Fruit fly (Drosophila melanogaster): ENCODE measurements around the gene osy.

The osy gene

DNA sequence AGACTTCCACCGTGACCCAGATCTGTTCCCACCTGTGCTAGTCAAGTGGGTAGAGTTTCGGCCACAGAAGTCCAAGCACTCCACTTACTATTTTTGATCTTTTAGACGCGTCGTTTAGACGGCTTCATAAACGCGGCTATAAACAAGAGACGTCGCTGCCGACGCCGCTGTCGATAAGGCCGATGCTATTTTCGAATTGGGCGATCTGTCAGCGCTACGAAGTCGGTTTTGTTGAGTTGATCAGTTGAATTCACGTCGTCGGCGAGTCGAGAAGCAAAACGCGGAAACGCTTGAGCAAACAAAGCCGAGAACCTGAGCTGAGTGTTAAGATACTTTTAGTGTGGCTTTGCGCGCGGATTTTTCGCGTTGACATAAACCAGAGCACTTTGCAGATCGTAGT lies at the start of gene osy:
osy (plus strand) TSS at position 240 of the 400 bp plus-strand sequence.
- TF ChIP-seq CTCF (optimal IDR thresholded peaks at IDR 0.05) (no peak), CG8478 (optimal IDR thresholded peaks at IDR 0.05) (no peak)

DNA sequence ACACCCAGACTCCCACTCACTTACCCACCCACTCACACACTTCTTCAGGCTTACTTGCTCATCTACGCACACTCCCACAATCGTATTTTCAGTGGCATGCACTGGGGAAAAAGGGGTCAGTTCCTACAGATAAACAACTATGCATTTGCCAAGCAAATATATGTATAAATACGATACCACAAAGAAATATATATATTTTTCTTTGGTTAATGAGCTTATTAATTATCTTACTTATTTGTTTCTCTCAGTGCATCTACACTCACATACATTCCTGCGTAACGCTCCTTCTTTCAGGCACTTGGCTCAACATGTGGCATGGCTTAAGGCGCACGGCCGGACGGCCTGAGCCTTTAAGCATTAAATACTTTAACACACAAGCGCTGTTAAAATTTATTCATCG lies 37.8 kb upstream of the osy start:
- TF ChIP-seq CTCF (optimal IDR thresholded peaks at IDR 0.05) (no peak), CG8478 (optimal IDR thresholded peaks at IDR 0.05) (no peak)

DNA sequence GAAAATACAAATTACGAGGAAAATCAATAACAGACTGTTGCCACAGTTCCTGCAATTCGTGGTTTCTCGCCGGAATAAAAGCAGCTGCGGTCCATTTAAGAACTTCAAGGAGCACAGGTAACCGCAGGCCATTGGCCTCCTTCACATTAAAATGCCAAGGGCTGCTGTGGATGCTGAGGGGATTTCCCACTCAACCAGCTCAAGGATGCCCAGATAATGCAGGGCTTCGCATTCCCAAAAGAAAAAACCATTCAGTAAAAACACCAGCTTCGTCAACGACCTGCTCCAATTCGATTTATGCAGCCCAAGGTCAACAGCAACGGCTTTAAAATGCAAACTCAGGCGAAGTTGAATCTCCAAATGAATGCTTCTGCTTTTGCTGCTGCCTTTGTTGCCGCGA lies 702 bp downstream of the osy start:
- TF ChIP-seq CG8478 (optimal IDR thresholded peaks at IDR 0.05) (no peak), CTCF (optimal IDR thresholded peaks at IDR 0.05) (no peak)

DNA sequence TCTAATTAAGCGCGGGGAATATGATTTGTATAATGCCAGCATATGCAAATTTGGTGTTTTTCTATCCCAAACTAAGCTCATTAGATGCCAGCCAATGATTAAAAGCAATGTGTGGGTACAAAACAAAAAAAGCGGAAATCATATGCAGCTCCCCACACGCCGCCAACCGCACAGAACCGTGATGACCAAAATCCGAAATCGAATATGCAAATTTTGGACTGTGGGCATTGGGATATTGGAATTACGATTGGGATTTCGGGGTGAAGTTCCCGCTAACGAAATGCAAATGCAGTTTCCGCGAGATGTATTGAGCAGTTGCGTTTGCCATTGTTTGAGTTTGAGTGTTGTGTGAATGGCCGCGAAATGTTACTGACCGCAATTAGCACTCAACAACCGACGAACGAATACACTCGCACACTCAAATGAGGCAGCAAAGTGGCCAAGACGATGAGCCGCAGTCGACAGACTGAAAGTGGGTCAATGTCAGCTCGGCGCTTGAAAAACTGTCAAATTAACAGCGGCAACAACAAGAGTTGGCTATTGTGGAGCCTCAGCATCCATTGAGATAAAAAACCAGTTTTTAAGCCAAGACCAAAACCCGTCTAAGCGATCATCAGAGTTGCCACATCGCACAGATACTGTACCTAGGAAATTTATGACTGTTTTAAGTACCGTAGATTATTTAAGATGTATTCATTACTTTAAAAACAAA lies 13.9 kb downstream of the osy start:
- TF ChIP-seq CG8478 (optimal IDR thresholded peaks at IDR 0.05) (no peak), CTCF (optimal IDR thresholded peaks at IDR 0.05) (no peak)

DNA sequence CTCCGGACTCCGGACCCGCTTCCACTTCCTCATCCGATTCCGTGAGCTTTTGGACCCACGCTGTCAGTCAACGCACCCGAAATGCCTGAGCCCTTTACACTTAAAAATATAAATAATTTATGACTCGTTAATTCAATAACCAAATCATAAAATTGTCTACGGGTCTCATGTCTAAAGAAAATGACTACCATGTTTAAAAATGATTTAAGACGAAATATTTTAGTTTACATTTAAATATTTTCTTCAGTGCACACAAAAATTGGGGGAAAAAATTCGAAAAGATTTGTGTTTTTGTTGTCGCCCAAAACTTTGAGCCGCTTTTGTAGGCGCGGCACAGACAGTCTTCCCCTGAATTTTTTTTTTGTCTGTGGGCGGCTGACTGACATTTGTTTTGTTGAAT lies 15.2 kb downstream of the osy start:
- TF ChIP-seq CTCF (optimal IDR thresholded peaks at IDR 0.05) (no peak), CG8478 (optimal IDR thresholded peaks at IDR 0.05) (no peak)

DNA sequence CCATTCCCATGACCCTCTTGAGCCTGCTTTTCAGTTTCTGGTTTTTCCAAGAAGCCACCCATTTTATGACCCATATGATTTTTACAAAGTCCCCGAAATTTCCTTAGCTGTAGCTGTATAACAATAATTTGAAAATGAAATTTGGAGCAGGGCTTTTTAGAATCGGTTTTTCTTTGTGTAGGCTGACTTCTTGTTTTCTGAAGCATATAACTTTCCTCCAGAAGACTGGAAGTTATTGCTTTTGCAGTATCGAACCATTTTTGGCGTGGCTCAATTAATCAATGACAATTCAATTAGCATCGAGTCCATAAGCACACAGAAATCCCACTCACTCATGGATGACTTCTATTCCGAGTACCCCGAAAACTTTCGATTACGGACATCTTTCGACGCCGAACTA lies 27.2 kb downstream of the osy start, which contains the start of gene Nil:
Nil (minus strand) TSS at position 101 of the 400 bp plus-strand sequence.
- TF ChIP-seq CG8478 (optimal IDR thresholded peaks at IDR 0.05) (no peak), CTCF (optimal IDR thresholded peaks at IDR 0.05) (no peak)

DNA sequence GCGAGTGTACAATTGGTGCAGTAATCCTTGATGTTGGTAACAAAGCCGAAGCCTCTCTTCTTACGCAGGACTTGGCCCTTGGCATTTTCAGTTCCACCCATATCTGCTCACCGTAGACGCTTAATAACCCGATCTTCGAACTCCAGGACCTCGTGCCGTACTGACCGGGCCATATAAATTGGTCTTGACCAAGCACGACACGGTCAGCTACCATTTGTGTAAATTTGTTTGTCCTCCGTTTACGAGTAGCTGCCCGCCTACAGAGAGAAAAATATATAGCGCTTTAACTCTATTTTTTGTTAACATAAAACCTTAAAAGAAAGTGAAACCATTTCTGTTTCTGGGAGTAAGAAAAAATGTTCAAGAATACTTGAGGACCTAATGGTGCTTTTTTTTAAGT lies 85.4 kb downstream of the osy start, which contains the start of gene ppk15:
ppk15 (minus strand) TSS at position 101 of the 400 bp plus-strand sequence.
- no peak for TF ChIP-seq CTCF (optimal IDR thresholded peaks at IDR 0.05)
- TF ChIP-seq CG8478 (optimal IDR thresholded peaks at IDR 0.05): no peak

DNA sequence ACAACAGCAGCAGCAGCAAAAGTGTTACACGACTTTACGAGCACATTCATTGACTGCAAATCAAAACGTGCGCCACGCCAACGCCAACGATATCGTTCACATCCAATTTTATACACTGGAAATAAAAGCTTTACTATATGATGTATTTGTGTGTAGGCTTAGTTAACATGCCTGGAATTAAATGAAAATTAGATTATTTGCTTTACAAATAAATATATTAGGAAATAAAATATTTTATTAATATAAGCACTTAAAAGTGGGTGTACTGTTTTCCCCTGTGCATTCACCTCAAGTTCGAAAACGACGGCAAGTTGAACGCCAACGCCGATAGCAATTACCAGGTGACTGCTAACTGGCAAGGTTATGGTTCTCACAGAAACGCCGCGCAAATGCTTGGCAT lies 91.6 kb downstream of the osy start:
- TF ChIP-seq CG8478 (optimal IDR thresholded peaks at IDR 0.05): no peak
- TF ChIP-seq CTCF (optimal IDR thresholded peaks at IDR 0.05): no peak

Measured in S2 (cell line).